Worm (Caenorhabditis elegans): ENCODE results near the gene nhr-148.

DNA sequence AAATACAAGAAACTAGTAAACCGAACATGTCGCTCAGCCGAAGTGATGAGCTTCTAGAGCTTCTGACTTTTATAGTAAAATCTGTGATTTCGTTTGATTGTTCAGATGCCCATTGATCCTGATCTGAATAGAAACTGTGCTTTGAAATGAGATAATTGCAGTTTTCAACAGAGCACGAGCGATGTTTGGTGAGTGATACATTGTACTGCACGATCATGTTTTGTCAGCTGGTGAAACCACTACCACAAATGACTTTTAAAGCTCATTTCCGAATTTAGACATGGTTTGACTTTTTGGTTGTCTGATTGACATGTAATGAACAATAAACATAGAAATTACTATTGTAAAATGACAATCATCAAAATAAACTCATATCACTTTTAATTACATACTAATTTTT is 13.5 kb downstream of the nhr-148 start, which contains the start of gene tag-293:
- TF ChIP-seq flt-1 (GFP tag; IDR thresholded peaks at IDR 0.05) (no peak), ztf-23 (GFP tag; IDR thresholded peaks at IDR 0.05) (no peak), med-1 (GFP tag; optimal IDR thresholded peaks at IDR 0.05; ENCODE audit: insufficient read depth) (no peak), ztf-29 (GFP tag; IDR thresholded peaks at IDR 0.05) (no peak), T22C8.4 (GFP tag; IDR thresholded peaks at IDR 0.05) (no peak)

Data from whole organism, midembryonic.